Fruit fly (Drosophila melanogaster) whole organism, pupa: ENCODE results near the gene Bace.

ENCODE experiments used
- CG10348 ChIP-seq: fragments of 200-800 bp; sonication (Bioruptor generic); IDR thresholded peaks from 2 replicates; pipeline ENCODE4 v1.3.6; 2022; ENCODE audit warnings: missing biosample characterization, missing genetic modification characterization
- CG12605 ChIP-seq: fragments of 200-800 bp; sonication (Bioruptor generic); IDR thresholded peaks from 2 replicates; pipeline ENCODE4 v1.3.6; 2022; ENCODE audit warnings: missing biosample characterization, missing genetic modification characterization
- CG13204 ChIP-seq: fragments of 200-800 bp; sonication (Bioruptor generic); optimal IDR thresholded peaks from 2 replicates; lab custom pipeline; 2018; ENCODE audit warnings: missing biosample characterization, mild to moderate bottlenecking, missing genetic modification characterization, moderate library complexity
- CG14655 ChIP-seq: fragments of 200-800 bp; sonication (Bioruptor generic); optimal IDR thresholded peaks from 3 replicates; lab custom pipeline; 2017; ENCODE audit warnings: mild to moderate bottlenecking, missing biosample characterization, missing genetic modification reagents, missing genetic modification characterization
- CG15710 ChIP-seq: fragments of 200-800 bp; sonication (Bioruptor generic); optimal IDR thresholded peaks from 2 replicates; lab custom pipeline; 2018; ENCODE audit warnings: missing biosample characterization, mild to moderate bottlenecking, missing genetic modification characterization, moderate library complexity
- CG17806 ChIP-seq: fragments of 200-800 bp; sonication (Bioruptor generic); optimal IDR thresholded peaks from 2 replicates; lab custom pipeline; 2018; ENCODE audit warnings: missing biosample characterization, mild to moderate bottlenecking, missing genetic modification characterization, moderate library complexity
- CG32121 ChIP-seq: fragments of 200-800 bp; sonication (Bioruptor generic); IDR thresholded peaks from 2 replicates; pipeline ENCODE4 v1.3.6; 2022; ENCODE audit warnings: missing biosample characterization, missing genetic modification characterization
- CG34367 ChIP-seq: fragments of 200-800 bp; sonication (Bioruptor generic); optimal IDR thresholded peaks from 2 replicates; lab custom pipeline; 2018; ENCODE audit warnings: missing biosample characterization, mild to moderate bottlenecking, missing genetic modification characterization
- CG4496 ChIP-seq: fragments of 200-800 bp; sonication (Bioruptor generic); IDR thresholded peaks from 3 replicates; pipeline ENCODE4 v1.3.6; 2022; ENCODE audit warnings: missing biosample characterization, missing genetic modification characterization
- CG8159 ChIP-seq: fragments of 200-800 bp; sonication (Bioruptor generic); optimal IDR thresholded peaks from 3 replicates; lab custom pipeline; 2018; ENCODE audit warnings: missing biosample characterization, mild to moderate bottlenecking, missing genetic modification characterization, moderate library complexity
- CG8301 ChIP-seq: fragments of 200-800 bp; sonication (Bioruptor generic); optimal IDR thresholded peaks from 2 replicates; lab custom pipeline; 2018; ENCODE audit warnings: missing biosample characterization, mild to moderate bottlenecking, missing genetic modification characterization
- CG9948 ChIP-seq: fragments of 200-800 bp; sonication (Bioruptor generic); optimal IDR thresholded peaks from 2 replicates; lab custom pipeline; 2018; ENCODE audit warnings: missing biosample characterization, mild to moderate bottlenecking, missing genetic modification characterization, moderate library complexity
- D1 ChIP-seq: fragments of 200-800 bp; sonication (Bioruptor generic); optimal IDR thresholded peaks from 2 replicates; lab custom pipeline; 2018; ENCODE audit warnings: missing biosample characterization, mild to moderate bottlenecking, missing genetic modification characterization, moderate library complexity
- EcR ChIP-seq: fragments of 200-800 bp; sonication (Bioruptor generic); optimal IDR thresholded peaks from 3 replicates; lab custom pipeline; 2019; ENCODE audit warnings: missing biosample characterization, missing genetic modification characterization, mild to moderate bottlenecking, moderate library complexity, missing genetic modification reagents
- Ets98B ChIP-seq: fragments of 200-800 bp; sonication (Bioruptor generic); IDR thresholded peaks from 2 replicates; pipeline ENCODE4 v1.3.6; 2022; ENCODE audit warnings: missing biosample characterization, missing genetic modification characterization
- Pif1A ChIP-seq: fragments of 200-800 bp; sonication (Bioruptor generic); optimal IDR thresholded peaks from 3 replicates; lab custom pipeline; 2016; ENCODE audit warnings: missing biosample characterization, missing genetic modification characterization
- Pif1B ChIP-seq: fragments of 200-800 bp; sonication (Bioruptor generic); optimal IDR thresholded peaks from 3 replicates; lab custom pipeline; 2016; ENCODE audit warnings: missing biosample characterization, missing genetic modification characterization
- Snoo ChIP-seq: fragments of 200-800 bp; sonication (Bioruptor generic); optimal IDR thresholded peaks from 3 replicates; lab custom pipeline; 2017; ENCODE audit warnings: missing biosample characterization, mild to moderate bottlenecking, missing genetic modification characterization, inconsistent platforms
- fd96Ca ChIP-seq: fragments of 200-800 bp; sonication (Bioruptor generic); IDR thresholded peaks from 3 replicates; pipeline ENCODE4 v1.3.6; 2022; ENCODE audit warnings: missing biosample characterization, missing genetic modification characterization
- gl ChIP-seq: fragments of 200-800 bp; sonication (Bioruptor generic); optimal IDR thresholded peaks from 2 replicates; lab custom pipeline; 2018; ENCODE audit warnings: missing biosample characterization, mild to moderate bottlenecking, missing genetic modification characterization
- rn ChIP-seq: fragments of 200-800 bp; sonication (Bioruptor generic); IDR thresholded peaks from 2 replicates; pipeline ENCODE4 v1.3.6; 2022; ENCODE audit warnings: missing biosample characterization, missing genetic modification characterization

Gene Bace

dm6 chr2L:8496269-8496668, at the start of gene Bace:
Gene Bace (minus strand): TSS chr2L:8496307.
- TF ChIP-seq EcR (GFP tag; lab: Kevin White, UChicago) (no peak), CG13204 (no peak), gl (tag; lab: Kevin White, UChicago) (no peak), Snoo (tag; lab: Kevin White, UChicago) (no peak)

dm6 chr2L:8545393-8546100, 49.4 kb upstream of the Bace start:
- TF ChIP-seq rn (GFP tag; lab: Robert Waterston, UW) (no peak), CG14655 (peak; percentile 18), CG12605 (GFP tag; lab: Robert Waterston, UW) (no peak), fd96Ca (GFP tag; lab: Robert Waterston, UW) (no peak), CG15710 (tag; lab: Kevin White, UChicago) (no peak)

dm6 chr2L:8544636-8545035, 48.5 kb upstream of the Bace start:
- TF ChIP-seq Pif1B (GFP tag; lab: Kevin White, UChicago) (no peak), CG15710 (tag; lab: Kevin White, UChicago) (no peak), CG32121 (no peak), CG34367 (no peak), CG9948 (tag; lab: Kevin White, UChicago) (no peak), EcR (GFP tag; lab: Kevin White, UChicago) (no peak), CG10348 (no peak)

- TF ChIP-seq Ets98B (GFP tag; lab: Robert Waterston, UW) (peak; percentile 20; the same call in 1 of the 2 replicates), Snoo (tag; lab: Kevin White, UChicago) (no peak)
Measured at dm6 chr2L:8543731-8544359, 47.7 kb upstream of the Bace start.

- no peak for TF ChIP-seq CG34367
- no peak for TF ChIP-seq rn (GFP tag; lab: Robert Waterston, UW)
- TF ChIP-seq CG32121: peak; percentile 40; the same call in 1 of the 2 replicates
- TF ChIP-seq Pif1B (GFP tag; lab: Kevin White, UChicago): no peak
- no peak for TF ChIP-seq CG15710 (tag; lab: Kevin White, UChicago)
- peak; percentile 69 for TF ChIP-seq CG4496 (GFP tag; lab: Robert Waterston, UW)
- no peak for TF ChIP-seq Pif1A (GFP tag; lab: Kevin White, UChicago)
- no peak for TF ChIP-seq CG9948 (tag; lab: Kevin White, UChicago)
- peak; percentile 36 for TF ChIP-seq D1 (tag; lab: Kevin White, UChicago)
- no peak for TF ChIP-seq Snoo (tag; lab: Kevin White, UChicago)
- TF ChIP-seq CG14655: no peak
- TF ChIP-seq CG8159 (tag; lab: Kevin White, UChicago): no peak
- no peak for TF ChIP-seq CG10348
Measured at dm6 chr2L:8543102-8543501, 47.0 kb upstream of the Bace start.

- TF ChIP-seq CG8301 (tag; lab: Kevin White, UChicago) (no peak), EcR (GFP tag; lab: Kevin White, UChicago) (no peak), CG9948 (tag; lab: Kevin White, UChicago) (no peak), CG12605 (GFP tag; lab: Robert Waterston, UW) (no peak), CG14655 (no peak), Ets98B (GFP tag; lab: Robert Waterston, UW) (no peak), Pif1B (GFP tag; lab: Kevin White, UChicago) (no peak), gl (tag; lab: Kevin White, UChicago) (no peak), CG32121 (no peak), Snoo (tag; lab: Kevin White, UChicago) (no peak), CG34367 (no peak), CG10348 (no peak), CG17806 (tag; lab: Kevin White, UChicago) (no peak), CG13204 (no peak), CG15710 (tag; lab: Kevin White, UChicago) (no peak), Pif1A (GFP tag; lab: Kevin White, UChicago) (no peak), rn (GFP tag; lab: Robert Waterston, UW) (no peak)
Measured at dm6 chr2L:8542639-8543038, 46.5 kb upstream of the Bace start.

dm6 chr2L:8542234-8542572, 46.1 kb upstream of the Bace start:
- no peak for TF ChIP-seq CG10348
- TF ChIP-seq fd96Ca (GFP tag; lab: Robert Waterston, UW): no peak
- no peak for TF ChIP-seq CG34367
- TF ChIP-seq Pif1A (GFP tag; lab: Kevin White, UChicago): no peak
- TF ChIP-seq EcR (GFP tag; lab: Kevin White, UChicago): no peak
- TF ChIP-seq gl (tag; lab: Kevin White, UChicago): no peak
- TF ChIP-seq CG13204: no peak
- TF ChIP-seq CG17806 (tag; lab: Kevin White, UChicago): no peak
- no peak for TF ChIP-seq rn (GFP tag; lab: Robert Waterston, UW)
